Fruit fly (Drosophila melanogaster): Measurements from ENCODE around the gene CG32270.
A peak's percentile ranks its signal among the peaks of the same experiment; 100 is the strongest.

Gene CG32270

DNA sequence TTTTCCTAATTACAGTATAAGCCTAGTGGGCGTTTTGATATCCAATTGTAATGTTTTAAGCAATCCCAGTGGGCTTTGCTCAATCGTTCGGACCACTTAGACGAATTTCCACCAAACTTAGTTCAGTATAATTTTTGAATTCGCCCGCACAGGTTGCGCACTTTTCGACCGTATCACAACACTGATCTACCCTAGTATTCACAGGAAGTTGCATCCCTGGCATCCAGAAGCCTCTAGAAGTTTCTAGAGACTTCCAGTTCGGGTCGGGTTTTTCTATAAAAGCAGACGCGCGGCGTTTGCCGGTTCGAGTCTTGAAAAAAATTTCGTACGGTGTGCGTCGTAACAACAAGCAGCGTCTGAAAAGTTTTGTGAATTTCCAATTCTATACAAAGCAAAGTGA lies 15.9 kb downstream of the CG32270 start, which contains the start of gene Hsp83 (continued):
- peak; percentile 87 for TF ChIP-seq CG3163 (GFP tag; optimal IDR thresholded peaks at IDR 0.05)
- peak; percentile 23 for TF ChIP-seq gfzf (GFP tag; optimal IDR thresholded peaks at IDR 0.05)
- no peak for TF ChIP-seq Myb (GFP tag; optimal IDR thresholded peaks at IDR 0.05)
- peak; percentile 94 for TF ChIP-seq CG12769 (tag; optimal IDR thresholded peaks at IDR 0.05)
- TF ChIP-seq CG14667 (GFP tag; IDR thresholded peaks at IDR 0.05): peak; percentile 31; the same call in 1 of the 2 replicates
- peak; percentile 89 for TF ChIP-seq ara (GFP tag; IDR thresholded peaks at IDR 0.05)
- TF ChIP-seq Nf-YC (tag; optimal IDR thresholded peaks at IDR 0.05): peak; percentile 86
- peak; percentile 98 for TF ChIP-seq otp (GFP tag; IDR thresholded peaks at IDR 0.05)
- TF ChIP-seq CG12391 (tag; optimal IDR thresholded peaks at IDR 0.05): peak; percentile 95
- TF ChIP-seq Ets97D (GFP tag; optimal IDR thresholded peaks at IDR 0.05): peak; percentile 100
- no peak for TF ChIP-seq BEAF-32 (GFP tag; optimal IDR thresholded peaks at IDR 0.05)
- TF ChIP-seq nmo (GFP tag; optimal IDR thresholded peaks at IDR 0.05): peak; percentile 79
- no peak for TF ChIP-seq Tbp (GFP tag; optimal IDR thresholded peaks at IDR 0.05)
- TF ChIP-seq pita (GFP tag; optimal IDR thresholded peaks at IDR 0.05): peak; percentile 6
- TF ChIP-seq tna (GFP tag; IDR thresholded peaks at IDR 0.05; ENCODE audit: partially characterized antibody): no peak
- peak; percentile 85 for TF ChIP-seq CG7372 (GFP tag; IDR thresholded peaks at IDR 0.05)
- TF ChIP-seq Rx (GFP tag; IDR thresholded peaks at IDR 0.05): peak; percentile 91
- TF ChIP-seq CG2199 (GFP tag; IDR thresholded peaks at IDR 0.05): peak; percentile 75; the same call in 1 of the 3 replicates
- TF ChIP-seq Taf1 (GFP tag; IDR thresholded peaks at IDR 0.05): peak; percentile 71
- peak; percentile 99 for TF ChIP-seq CG3281 (GFP tag; optimal IDR thresholded peaks at IDR 0.05)
- TF ChIP-seq CG5245 (GFP tag; optimal IDR thresholded peaks at IDR 0.05): peak; percentile 91
- peak; percentile 88 for TF ChIP-seq lilli (GFP tag; optimal IDR thresholded peaks at IDR 0.05)
- TF ChIP-seq MESR4 (GFP tag; optimal IDR thresholded peaks at IDR 0.05): peak; percentile 92
- peak in 1 of 3 experiments; percentile 59 for TF ChIP-seq lola (GFP tag; optimal IDR thresholded peaks at IDR 0.05)
- TF ChIP-seq CkIIα-i1 (GFP tag; IDR thresholded peaks at IDR 0.05): peak; percentile 26; the same call in 1 of the 2 replicates
- TF ChIP-seq Dfd (GFP tag; optimal IDR thresholded peaks at IDR 0.05): no peak
- peak; percentile 65 for TF ChIP-seq Usf (GFP tag; optimal IDR thresholded peaks at IDR 0.05)
- peak; percentile 99 for TF ChIP-seq CG4328 (GFP tag; optimal IDR thresholded peaks at IDR 0.05)
- peak; percentile 97 for TF ChIP-seq E2f2 (GFP tag; IDR thresholded peaks at IDR 0.05)
- TF ChIP-seq E2f1 (GFP tag; IDR thresholded peaks at IDR 0.05): peak; percentile 87
- peak; percentile 98 for TF ChIP-seq gcm (GFP tag; optimal IDR thresholded peaks at IDR 0.05)
- TF ChIP-seq Ptx1 (GFP tag; IDR thresholded peaks at IDR 0.05): peak; percentile 73
- TF ChIP-seq ewg (GFP tag; optimal IDR thresholded peaks at IDR 0.05): peak; percentile 88
- TF ChIP-seq CG34376 (GFP tag; optimal IDR thresholded peaks at IDR 0.05): peak; percentile 100
- no peak; the same call in 1 of the 2 replicates for TF ChIP-seq Dref (GFP tag; IDR thresholded peaks at IDR 0.05)
- peak; percentile 88 for TF ChIP-seq da (GFP tag; optimal IDR thresholded peaks at IDR 0.05)
- peak; percentile 97 for TF ChIP-seq sob (GFP tag; IDR thresholded peaks at IDR 0.05)
- 0 out of 2 replicates have a peak, but pooled peaks have one; percentile 17 for TF ChIP-seq Lim3 (GFP tag; IDR thresholded peaks at IDR 0.05)
- TF ChIP-seq pum (GFP tag; optimal IDR thresholded peaks at IDR 0.05): peak; percentile 81
- peak; percentile 92 for TF ChIP-seq ems (GFP tag; optimal IDR thresholded peaks at IDR 0.05)
- TF ChIP-seq CG32772 (GFP tag; IDR thresholded peaks at IDR 0.05): peak; percentile 84
- TF ChIP-seq wek (GFP tag; optimal IDR thresholded peaks at IDR 0.05): peak; percentile 97
- TF ChIP-seq Eip74EF (GFP tag; optimal IDR thresholded peaks at IDR 0.05): peak in 1 of 2 experiments; percentile 88
- TF ChIP-seq CG10321 (GFP tag; IDR thresholded peaks at IDR 0.05): peak; percentile 77
- TF ChIP-seq HmgZ (tag; optimal IDR thresholded peaks at IDR 0.05): peak; percentile 97
- TF ChIP-seq cwo (GFP tag; optimal IDR thresholded peaks at IDR 0.05): peak; percentile 93
- peak; percentile 87 for TF ChIP-seq CG1792 (GFP tag; optimal IDR thresholded peaks at IDR 0.05)
- TF ChIP-seq stc (GFP tag; IDR thresholded peaks at IDR 0.05): peak; percentile 96
- TF ChIP-seq CG10654 (GFP tag; optimal IDR thresholded peaks at IDR 0.05): peak; percentile 91
- TF ChIP-seq ac (GFP tag; optimal IDR thresholded peaks at IDR 0.05): peak; percentile 93
- no peak for TF ChIP-seq Sin3A (optimal IDR thresholded peaks at IDR 0.05)
